Worm (Caenorhabditis elegans): ENCODE measurements around the gene hsp-12.3.

- TF ChIP-seq ama-1 (optimal IDR thresholded peaks at IDR 0.05): no peak
- TF ChIP-seq hmbx-1 (tag; optimal IDR thresholded peaks at IDR 0.05): no peak
These were observed 14.0 kb upstream of the hsp-12.3 start, which contains the start of gene copb-2 for ce11 chrIV:9459224-9459781.
